Worm (Caenorhabditis elegans) whole organism, late embryonic: ENCODE data around the gene M02D8.6.

ENCODE experiments used
- ceh-19 ChIP-seq: fragments of 200-800 bp; sonication (Bioruptor generic); optimal IDR thresholded peaks from 2 replicates; lab custom pipeline; 2018; ENCODE audit warnings: mild to moderate bottlenecking, missing genetic modification characterization, missing compliant biosample characterization
- ceh-24 ChIP-seq: sonication (generic microtip); optimal IDR thresholded peaks from 2 replicates; lab custom pipeline; 2016; ENCODE audit warnings: mild to moderate bottlenecking, missing genetic modification characterization, missing compliant biosample characterization
- eyg-1 ChIP-seq: sonication (generic microtip); optimal IDR thresholded peaks from 2 replicates; lab custom pipeline; 2016; ENCODE audit warnings: missing genotype, missing genetic modification characterization, missing compliant biosample characterization
- fkh-10 ChIP-seq: fragments of 150-350 bp; optimal IDR thresholded peaks from 2 replicates; lab custom pipeline; 2014; ENCODE audit warnings: missing biosample characterization, missing genetic modification reagents, missing genetic modification characterization
- gmeb-2 ChIP-seq: sonication (generic microtip); optimal IDR thresholded peaks from 2 replicates; lab custom pipeline; 2016; ENCODE audit warnings: missing genetic modification characterization, inconsistent platforms, missing compliant biosample characterization
- lin-11 ChIP-seq: fragments of 200-800 bp; sonication (Bioruptor generic); optimal IDR thresholded peaks from 2 replicates; lab custom pipeline; 2018; ENCODE audit warnings: mild to moderate bottlenecking, missing genetic modification characterization, missing compliant biosample characterization
- pha-4 ChIP-seq: fragments of 150-350 bp; optimal IDR thresholded peaks from 2 replicates; lab custom pipeline; 2018; ENCODE audit warnings: missing biosample characterization, missing genetic modification reagents, missing genetic modification characterization
- rnt-1 ChIP-seq: sonication (generic microtip); optimal IDR thresholded peaks from 2 replicates; lab custom pipeline; 2016; ENCODE audit warnings: missing genetic modification characterization, missing compliant biosample characterization
- sdc-2 ChIP-seq: sonication (generic microtip); optimal IDR thresholded peaks from 2 replicates; lab custom pipeline; 2016; ENCODE audit warnings: missing genotype, missing genetic modification characterization, missing compliant biosample characterization
- unc-3 ChIP-seq, 2 experiments: fragments of 200-800 bp in 1 of 2; sonication (Bioruptor generic) in 1 of 2; sonication (generic microtip) in 1 of 2; conservative IDR thresholded peaks in 1 of 2; optimal IDR thresholded peaks in 1 of 2; 2 replicates each; pipeline versions ENCODE4 v1.3.6 to Lab custom; 2016 to 2022; ENCODE audit warnings: missing compliant biosample characterization in 2 of 2, missing genetic modification characterization in 2 of 2, missing genetic modification reagents in 1 of 2
- unc-86 ChIP-seq: sonication (generic microtip); optimal IDR thresholded peaks from 2 replicates; lab custom pipeline; 2016; ENCODE audit warnings: missing genetic modification characterization, missing compliant biosample characterization

ce11 chrX:8739373-8739772 is 7.7 kb upstream of the M02D8.6 start, which contains the start of gene M02D8.2:
- TF ChIP-seq ceh-19 (GFP tag; lab: Kevin White, UChicago) (no peak), gmeb-2 (tag; lab: Kevin White, UChicago) (no peak), pha-4 (tag; lab: Kevin White, UChicago) (no peak), lin-11 (tag; lab: Kevin White, UChicago) (no peak), fkh-10 (no peak), unc-3 (GFP tag; conservative IDR thresholded peaks at IDR 0.05; lab: Robert Waterston, UW) (no peak), unc-3 (tag; optimal IDR thresholded peaks at IDR 0.05; lab: Kevin White, UChicago) (no peak), eyg-1 (no peak), ceh-24 (tag; lab: Kevin White, UChicago) (no peak), rnt-1 (tag; lab: Kevin White, UChicago) (no peak), unc-86 (tag; lab: Kevin White, UChicago) (no peak), sdc-2 (no peak)
